Worm (Caenorhabditis elegans) whole organism, L1 larva: ENCODE results near the gene ilys-3.

Experiments used
- ces-1 ChIP-seq: fragments of 150-350 bp; optimal IDR thresholded peaks from 2 replicates; lab custom pipeline; 2014; ENCODE audit warnings: missing biosample characterization, missing genetic modification reagents, missing genetic modification characterization
- egl-27 ChIP-seq, 2 experiments: fragments of 150-350 bp in 1 of 2; sonication (generic microtip); optimal IDR thresholded peaks; 3 replicates each; lab custom pipeline; 2017 to 2018; ENCODE audit warnings: missing biosample characterization in 2 of 2, missing genetic modification characterization in 2 of 2, missing genetic modification reagents in 2 of 2
- hlh-4 ChIP-seq: sonication (generic microtip); optimal IDR thresholded peaks from 2 replicates; lab custom pipeline; 2016; ENCODE audit warnings: mild to moderate bottlenecking, missing genetic modification characterization, missing compliant biosample characterization
- jun-1 ChIP-seq: fragments of 150-350 bp; optimal IDR thresholded peaks from 2 replicates; lab custom pipeline; 2014; ENCODE audit warnings: missing biosample characterization, missing genetic modification reagents, missing genetic modification characterization
- lin-39 ChIP-seq: fragments of 150-350 bp; optimal IDR thresholded peaks from 2 replicates; lab custom pipeline; 2014; ENCODE audit warnings: missing biosample characterization, missing genetic modification reagents, missing genetic modification characterization
- nhr-11 ChIP-seq: fragments of 150-350 bp; optimal IDR thresholded peaks from 2 replicates; lab custom pipeline; 2014; ENCODE audit warnings: missing biosample characterization, missing genetic modification characterization
- nhr-237 ChIP-seq: fragments of 150-350 bp; optimal IDR thresholded peaks from 2 replicates; lab custom pipeline; 2014; ENCODE audit warnings: missing biosample characterization, missing genetic modification characterization
- nhr-28 ChIP-seq: fragments of 150-350 bp; optimal IDR thresholded peaks from 2 replicates; lab custom pipeline; 2014; ENCODE audit warnings: missing biosample characterization, missing genetic modification characterization
- rnt-1 ChIP-seq: sonication (generic microtip); optimal IDR thresholded peaks from 2 replicates; lab custom pipeline; 2016; ENCODE audit warnings: mild to moderate bottlenecking, missing genetic modification characterization, moderate library complexity, missing compliant biosample characterization
- snpc-4 ChIP-seq: fragments of 150-350 bp; optimal IDR thresholded peaks from 2 replicates; lab custom pipeline; 2014; ENCODE audit warnings: missing biosample characterization, missing genetic modification characterization
- sptf-1 ChIP-seq: fragments of 150-350 bp; optimal IDR thresholded peaks from 2 replicates; lab custom pipeline; 2014; ENCODE audit warnings: missing biosample characterization, missing genetic modification characterization

ce11 chrIV:2455128-2455527 is 9.1 kb upstream of the ilys-3 start:
- TF ChIP-seq rnt-1 (tag; lab: Kevin White, UChicago) (no peak), snpc-4 (tag; lab: Kevin White, UChicago) (no peak), nhr-11 (no peak), ces-1 (no peak), nhr-237 (no peak), lin-39 (tag; lab: Kevin White, UChicago) (no peak), nhr-28 (tag; lab: Kevin White, UChicago) (no peak), jun-1 (no peak), egl-27 (tag; optimal IDR thresholded peaks at IDR 0.05; lab: Kevin White, UChicago) (no peak), sptf-1 (no peak), hlh-4 (tag; lab: Kevin White, UChicago) (no peak)
